Fruit fly (Drosophila melanogaster): ENCODE data around the gene CG1958.

dm6 chrX:7308794-7309193, 42.1 kb downstream of the CG1958 start:
- TF ChIP-seq CTCF (optimal IDR thresholded peaks at IDR 0.05) (no peak), CG8478 (optimal IDR thresholded peaks at IDR 0.05) (no peak)

Data from S2 (cell line).